Worm (Caenorhabditis elegans): ENCODE measurements around the gene H14A12.3.

- no peak for TF ChIP-seq lsy-2 (tag; optimal IDR thresholded peaks at IDR 0.05)
- TF ChIP-seq snpc-4 (tag; optimal IDR thresholded peaks at IDR 0.05): no peak
- no peak for TF ChIP-seq ces-1 (GFP tag; optimal IDR thresholded peaks at IDR 0.05)
- no peak for TF ChIP-seq nhr-28 (tag; optimal IDR thresholded peaks at IDR 0.05)
Observed at ce11 chrIII:7463438-7464008, at the start of gene H14A12.3.
